Worm (Caenorhabditis elegans) whole organism, late embryonic: ENCODE measurements around the gene srbc-27.

Experiments
- C08G9.2 ChIP-seq: sonication (generic microtip); optimal IDR thresholded peaks from 2 replicates; lab custom pipeline; 2016; ENCODE audit warnings: mild to moderate bottlenecking, missing genetic modification characterization, moderate library complexity, missing compliant biosample characterization
- F13H6.1 ChIP-seq: sonication (generic microtip); optimal IDR thresholded peaks from 2 replicates; lab custom pipeline; 2016; ENCODE audit warnings: missing genetic modification characterization, missing compliant biosample characterization
- K02D7.2 ChIP-seq: sonication (generic microtip); optimal IDR thresholded peaks from 2 replicates; lab custom pipeline; 2017; ENCODE audit warnings: mild to moderate bottlenecking, missing genetic modification characterization, missing compliant biosample characterization
- T23F11.4 ChIP-seq: fragments of 200-800 bp; sonication (Bioruptor generic); optimal IDR thresholded peaks from 2 replicates; lab custom pipeline; 2018; ENCODE audit warnings: mild to moderate bottlenecking, missing genetic modification characterization, missing compliant biosample characterization
- Y22D7AL.16 ChIP-seq: sonication (generic microtip); optimal IDR thresholded peaks from 2 replicates; lab custom pipeline; 2016; ENCODE audit warnings: missing genetic modification characterization, missing compliant biosample characterization
- ama-1 ChIP-seq: fragments of 150-350 bp; optimal IDR thresholded peaks from 2 replicates; lab custom pipeline; 2014
- ceh-18 ChIP-seq: sonication (generic microtip); optimal IDR thresholded peaks from 2 replicates; lab custom pipeline; 2016; ENCODE audit warnings: missing genetic modification characterization, missing compliant biosample characterization
- ceh-24 ChIP-seq: sonication (generic microtip); optimal IDR thresholded peaks from 2 replicates; lab custom pipeline; 2016; ENCODE audit warnings: mild to moderate bottlenecking, missing genetic modification characterization, missing compliant biosample characterization
- ceh-30 ChIP-seq: fragments of 150-350 bp; optimal IDR thresholded peaks from 2 replicates; lab custom pipeline; 2014; ENCODE audit warnings: missing biosample characterization, missing genetic modification characterization
- ceh-31 ChIP-seq: sonication (generic microtip); optimal IDR thresholded peaks from 2 replicates; lab custom pipeline; 2016; ENCODE audit warnings: missing genetic modification characterization, missing compliant biosample characterization
- ceh-45 ChIP-seq: fragments of 200-800 bp; sonication (Bioruptor generic); IDR thresholded peaks from 2 replicates; pipeline ENCODE4 v1.3.6; 2022; ENCODE audit warnings: missing genetic modification reagents, missing genetic modification characterization, missing compliant biosample characterization
- ceh-48 ChIP-seq: sonication (generic microtip); optimal IDR thresholded peaks from 2 replicates; lab custom pipeline; 2016; ENCODE audit warnings: missing genetic modification characterization, inconsistent platforms, missing compliant biosample characterization
- ceh-6 ChIP-seq: fragments of 200-800 bp; sonication (Bioruptor generic); optimal IDR thresholded peaks from 2 replicates; lab custom pipeline; 2018; ENCODE audit warnings: mild to moderate bottlenecking, missing genetic modification characterization, missing compliant biosample characterization
- ceh-9 ChIP-seq: sonication (generic microtip); optimal IDR thresholded peaks from 2 replicates; lab custom pipeline; 2016; ENCODE audit warnings: mild to moderate bottlenecking, missing genetic modification characterization, inconsistent platforms, missing compliant biosample characterization
- dve-1 ChIP-seq: sonication (generic microtip); optimal IDR thresholded peaks from 2 replicates; lab custom pipeline; 2017; ENCODE audit warnings: antibody characterized with exemption, mild to moderate bottlenecking, missing genetic modification characterization, missing compliant biosample characterization
- elt-2 ChIP-seq: sonication (generic microtip); optimal IDR thresholded peaks from 2 replicates; lab custom pipeline; 2016; ENCODE audit warnings: missing genetic modification reagents, missing genetic modification characterization, missing compliant biosample characterization
- ets-4 ChIP-seq: sonication (generic microtip); optimal IDR thresholded peaks from 2 replicates; lab custom pipeline; 2016; ENCODE audit warnings: missing genetic modification characterization, missing compliant biosample characterization
- eyg-1 ChIP-seq: sonication (generic microtip); optimal IDR thresholded peaks from 2 replicates; lab custom pipeline; 2016; ENCODE audit warnings: missing genotype, missing genetic modification characterization, missing compliant biosample characterization
- hlh-15 ChIP-seq: sonication (generic microtip); optimal IDR thresholded peaks from 2 replicates; lab custom pipeline; 2016; ENCODE audit warnings: missing genetic modification characterization, missing compliant biosample characterization
- hlh-8 ChIP-seq: sonication (generic microtip); optimal IDR thresholded peaks from 2 replicates; lab custom pipeline; 2016; ENCODE audit warnings: missing genotype, missing genetic modification characterization, missing compliant biosample characterization
- madf-2 ChIP-seq: sonication (generic microtip); optimal IDR thresholded peaks from 2 replicates; lab custom pipeline; 2017; ENCODE audit warnings: missing genetic modification characterization, missing compliant biosample characterization
- mec-3 ChIP-seq: sonication (generic microtip); optimal IDR thresholded peaks from 2 replicates; lab custom pipeline; 2016; ENCODE audit warnings: borderline replicate concordance, missing genetic modification characterization, missing compliant biosample characterization
- npax-4 ChIP-seq: sonication (generic microtip); optimal IDR thresholded peaks from 2 replicates; lab custom pipeline; 2016; ENCODE audit warnings: missing genetic modification characterization, missing compliant biosample characterization
- pat-9 ChIP-seq: fragments of 200-800 bp; sonication (Bioruptor generic); optimal IDR thresholded peaks from 2 replicates; lab custom pipeline; 2018; ENCODE audit warnings: mild to moderate bottlenecking, missing genetic modification characterization, moderate library complexity, missing compliant biosample characterization
- pros-1 ChIP-seq: fragments of 150-350 bp; optimal IDR thresholded peaks from 2 replicates; lab custom pipeline; 2014; ENCODE audit warnings: missing biosample characterization, missing genetic modification reagents, missing genetic modification characterization
- rnt-1 ChIP-seq: sonication (generic microtip); optimal IDR thresholded peaks from 2 replicates; lab custom pipeline; 2016; ENCODE audit warnings: missing genetic modification characterization, missing compliant biosample characterization
- syd-9 ChIP-seq: sonication (generic microtip); optimal IDR thresholded peaks from 2 replicates; lab custom pipeline; 2016; ENCODE audit warnings: mild to moderate bottlenecking, missing genetic modification characterization, moderate library complexity, missing compliant biosample characterization
- unc-42 ChIP-seq: sonication (generic microtip); optimal IDR thresholded peaks from 2 replicates; lab custom pipeline; 2016; ENCODE audit warnings: missing genotype, missing genetic modification characterization, missing compliant biosample characterization
- zip-5 ChIP-seq: sonication (generic microtip); optimal IDR thresholded peaks from 2 replicates; lab custom pipeline; 2016; ENCODE audit warnings: missing genetic modification characterization, missing compliant biosample characterization
- ztf-16 ChIP-seq: sonication (generic microtip); optimal IDR thresholded peaks from 2 replicates; lab custom pipeline; 2017; ENCODE audit warnings: missing genetic modification characterization, missing compliant biosample characterization

Gene srbc-27

ce11 chrV:17469180-17469579 lies 38.2 kb downstream of the srbc-27 start, which contains the start of gene F20E11.17:
Gene F20E11.17 (minus strand): TSS chrV:17469280.
- no peak for TF ChIP-seq elt-2 (tag; lab: Kevin White, UChicago)
- no peak for TF ChIP-seq ztf-16 (tag; lab: Kevin White, UChicago)
- TF ChIP-seq ceh-48 (tag; lab: Kevin White, UChicago): no peak
- no peak for TF ChIP-seq zip-5 (tag; lab: Kevin White, UChicago)
- TF ChIP-seq pros-1 (tag; lab: Kevin White, UChicago): no peak
- no peak for TF ChIP-seq hlh-15 (tag; lab: Kevin White, UChicago)

- TF ChIP-seq ama-1 (lab: Kevin White, UChicago) (no peak), ceh-31 (tag; lab: Kevin White, UChicago) (no peak), ceh-30 (tag; lab: Kevin White, UChicago) (no peak), madf-2 (tag; lab: Kevin White, UChicago) (no peak), ceh-45 (GFP tag; lab: Robert Waterston, UW) (no peak), C08G9.2 (tag; lab: Kevin White, UChicago) (no peak), ceh-24 (no peak), unc-42 (no peak), ets-4 (no peak), F13H6.1 (tag; lab: Kevin White, UChicago) (no peak), ceh-48 (tag; lab: Kevin White, UChicago) (no peak), eyg-1 (tag; lab: Kevin White, UChicago) (no peak), mec-3 (tag; lab: Kevin White, UChicago) (no peak), hlh-8 (tag; lab: Kevin White, UChicago) (no peak), syd-9 (tag; lab: Kevin White, UChicago) (no peak), ceh-18 (tag; lab: Kevin White, UChicago) (no peak)
These were observed 40.6 kb downstream of the srbc-27 start, which contains the start of gene srh-235 for ce11 chrV:17471564-17471963. Gene srh-235 (minus strand): TSS chrV:17471664.

ce11 chrV:17473699-17474098 lies 42.7 kb downstream of the srbc-27 start, which contains the start of gene srh-123:
Gene srh-123 (plus strand): TSS chrV:17473999.
- TF ChIP-seq npax-4 (tag; lab: Kevin White, UChicago) (no peak), Y22D7AL.16 (tag; lab: Kevin White, UChicago) (no peak), ceh-31 (tag; lab: Kevin White, UChicago) (no peak)

ce11 chrV:17476490-17476889 lies 45.5 kb downstream of the srbc-27 start, which contains the start of gene srbc-61:
Gene srbc-61 (plus strand): TSS chrV:17476790.
- TF ChIP-seq mec-3 (tag; lab: Kevin White, UChicago): no peak
- no peak for TF ChIP-seq ceh-9 (tag; lab: Kevin White, UChicago)
- TF ChIP-seq T23F11.4: no peak
- TF ChIP-seq rnt-1 (tag; lab: Kevin White, UChicago): no peak
- TF ChIP-seq K02D7.2 (tag; lab: Kevin White, UChicago): no peak
- TF ChIP-seq dve-1 (tag; lab: Kevin White, UChicago): no peak
- no peak for TF ChIP-seq pat-9
- no peak for TF ChIP-seq ceh-6 (GFP tag; lab: Kevin White, UChicago)
